Worm (Caenorhabditis elegans) whole organism, early embryonic: Measurements from ENCODE around the gene ets-8.

Experiments used
- B0310.2 ChIP-seq: sonication (generic microtip); optimal IDR thresholded peaks from 2 replicates; lab custom pipeline; 2016; ENCODE audit warnings: mild to moderate bottlenecking, missing genetic modification characterization, missing compliant biosample characterization
- F13C5.2 ChIP-seq: sonication (generic microtip); optimal IDR thresholded peaks from 2 replicates; lab custom pipeline; 2017; ENCODE audit warnings: mild to moderate bottlenecking, missing genetic modification characterization, inconsistent platforms, missing compliant biosample characterization
- aly-1 ChIP-seq: sonication (generic microtip); optimal IDR thresholded peaks from 2 replicates; lab custom pipeline; 2016; ENCODE audit warnings: missing genetic modification characterization, missing compliant biosample characterization
- ama-1 ChIP-seq: fragments of 150-350 bp; optimal IDR thresholded peaks from 2 replicates; lab custom pipeline; 2014
- ceh-13 ChIP-seq: fragments of 200-800 bp; sonication (Bioruptor generic); optimal IDR thresholded peaks from 2 replicates; lab custom pipeline; 2018; ENCODE audit warnings: mild to moderate bottlenecking, missing genetic modification characterization, missing compliant biosample characterization
- ceh-36 ChIP-seq: sonication (generic microtip); optimal IDR thresholded peaks from 2 replicates; lab custom pipeline; 2016; ENCODE audit warnings: missing genetic modification characterization, inconsistent platforms, missing compliant biosample characterization
- ets-7 ChIP-seq: sonication (generic microtip); optimal IDR thresholded peaks from 2 replicates; lab custom pipeline; 2016; ENCODE audit warnings: missing genotype, missing genetic modification characterization, missing compliant biosample characterization
- flt-1 ChIP-seq: fragments of 200-800 bp; sonication (Bioruptor generic); IDR thresholded peaks from 2 replicates; pipeline ENCODE4 v1.3.6; 2022; ENCODE audit warnings: missing genetic modification characterization, missing compliant biosample characterization
- hmbx-1 ChIP-seq: sonication (generic microtip); optimal IDR thresholded peaks from 2 replicates; lab custom pipeline; 2016; ENCODE audit warnings: mild to moderate bottlenecking, missing genetic modification characterization, missing compliant biosample characterization
- hmg-4 ChIP-seq: fragments of 200-800 bp; sonication (Bioruptor generic); optimal IDR thresholded peaks from 2 replicates; lab custom pipeline; 2018; ENCODE audit warnings: mild to moderate bottlenecking, missing genetic modification characterization, missing compliant biosample characterization
- hnd-1 ChIP-seq: sonication (generic microtip); optimal IDR thresholded peaks from 2 replicates; lab custom pipeline; 2016; ENCODE audit warnings: missing genetic modification characterization, missing compliant biosample characterization
- pes-1 ChIP-seq: fragments of 200-800 bp; sonication (Bioruptor generic); IDR thresholded peaks from 2 replicates; pipeline ENCODE4 v1.3.6; 2022; ENCODE audit warnings: missing genetic modification reagents, missing genetic modification characterization, missing compliant biosample characterization
- scrt-1 ChIP-seq: fragments of 200-800 bp; sonication (Bioruptor generic); IDR thresholded peaks from 2 replicates; pipeline ENCODE4 v1.3.6; 2022; ENCODE audit warnings: missing genetic modification characterization, missing compliant biosample characterization
- sea-1 ChIP-seq: fragments of 200-800 bp; sonication (Bioruptor generic); conservative IDR thresholded peaks from 2 replicates; pipeline ENCODE4 v1.3.6; 2022; ENCODE audit warnings: missing genetic modification characterization, missing compliant biosample characterization
- tbx-11 ChIP-seq: fragments of 200-800 bp; sonication (Bioruptor generic); IDR thresholded peaks from 2 replicates; pipeline ENCODE4 v1.3.6; 2022; ENCODE audit warnings: missing genetic modification characterization, missing compliant biosample characterization
- tbx-37 ChIP-seq: fragments of 200-800 bp; sonication (Bioruptor generic); conservative IDR thresholded peaks from 2 replicates; pipeline ENCODE4 v1.3.6; 2022; ENCODE audit warnings: missing genetic modification reagents, missing genetic modification characterization, missing compliant biosample characterization
- tra-4 ChIP-seq: sonication (generic microtip); optimal IDR thresholded peaks from 2 replicates; lab custom pipeline; 2017; ENCODE audit warnings: missing genetic modification characterization, missing compliant biosample characterization

ets-8 gene

ce11 chrIV:1155206-1155605 is 5.1 kb downstream of the ets-8 start:
- TF ChIP-seq ama-1 (lab: Kevin White, UChicago) (no peak), pes-1 (no peak), flt-1 (GFP tag; lab: Robert Waterston, UW) (no peak), ceh-36 (tag; lab: Kevin White, UChicago) (no peak), scrt-1 (GFP tag; lab: Robert Waterston, UW) (no peak), hnd-1 (tag; lab: Kevin White, UChicago) (no peak), ceh-13 (GFP tag; lab: Kevin White, UChicago) (no peak), tbx-11 (GFP tag; lab: Robert Waterston, UW) (no peak), F13C5.2 (tag; lab: Kevin White, UChicago) (no peak), hmbx-1 (tag; lab: Kevin White, UChicago) (no peak), ets-7 (no peak), tra-4 (tag; lab: Kevin White, UChicago) (no peak), B0310.2 (tag; lab: Kevin White, UChicago) (no peak), sea-1 (GFP tag; lab: Robert Waterston, UW) (no peak), aly-1 (tag; lab: Kevin White, UChicago) (no peak), tbx-37 (no peak), hmg-4 (GFP tag; lab: Kevin White, UChicago) (no peak)

- TF ChIP-seq tbx-11 (GFP tag; lab: Robert Waterston, UW) (no peak), tra-4 (tag; lab: Kevin White, UChicago) (no peak), hmg-4 (GFP tag; lab: Kevin White, UChicago) (no peak), scrt-1 (GFP tag; lab: Robert Waterston, UW) (no peak), ama-1 (lab: Kevin White, UChicago) (no peak), aly-1 (tag; lab: Kevin White, UChicago) (no peak), hmbx-1 (tag; lab: Kevin White, UChicago) (no peak), F13C5.2 (tag; lab: Kevin White, UChicago) (no peak), tbx-37 (no peak), ets-7 (no peak)
Measured at ce11 chrIV:1148425-1149151, 11.7 kb downstream of the ets-8 start.

DNA sequence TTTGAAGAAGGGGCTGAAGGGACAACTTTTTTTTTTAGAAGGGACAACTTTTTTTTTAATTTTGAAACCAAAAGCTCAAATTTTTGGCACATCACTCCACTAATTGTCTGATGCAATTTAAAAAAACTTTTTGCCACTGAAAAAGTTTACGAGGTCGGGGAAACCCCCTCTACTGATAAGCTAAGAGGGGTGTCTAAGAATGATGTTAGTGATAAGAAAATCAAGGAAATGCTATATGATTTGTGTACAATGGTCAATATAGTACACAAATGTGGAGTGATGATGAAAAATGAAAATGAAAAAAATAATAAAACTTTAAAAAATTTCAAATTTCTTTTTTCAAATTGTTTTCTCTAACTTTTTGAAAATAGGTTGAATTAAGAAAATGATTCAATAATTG is 12.7 kb downstream of the ets-8 start:
- TF ChIP-seq hmg-4 (GFP tag; lab: Kevin White, UChicago) (no peak), sea-1 (GFP tag; lab: Robert Waterston, UW) (no peak), flt-1 (GFP tag; lab: Robert Waterston, UW) (no peak), tra-4 (tag; lab: Kevin White, UChicago) (no peak), pes-1 (no peak), ama-1 (lab: Kevin White, UChicago) (no peak), ceh-36 (tag; lab: Kevin White, UChicago) (no peak), hnd-1 (tag; lab: Kevin White, UChicago) (no peak), B0310.2 (tag; lab: Kevin White, UChicago) (no peak), tbx-11 (GFP tag; lab: Robert Waterston, UW) (no peak), scrt-1 (GFP tag; lab: Robert Waterston, UW) (no peak), tbx-37 (no peak)

- no peak for TF ChIP-seq scrt-1 (GFP tag; lab: Robert Waterston, UW)
- no peak for TF ChIP-seq flt-1 (GFP tag; lab: Robert Waterston, UW)
- no peak for TF ChIP-seq ets-7
- TF ChIP-seq tra-4 (tag; lab: Kevin White, UChicago), result no peak
- no peak for TF ChIP-seq hmbx-1 (tag; lab: Kevin White, UChicago)
- TF ChIP-seq ama-1 (lab: Kevin White, UChicago), result no peak
- TF ChIP-seq ceh-36 (tag; lab: Kevin White, UChicago), result no peak
- no peak for TF ChIP-seq tbx-37
- no peak for TF ChIP-seq B0310.2 (tag; lab: Kevin White, UChicago)
- no peak for TF ChIP-seq tbx-11 (GFP tag; lab: Robert Waterston, UW)
- TF ChIP-seq hmg-4 (GFP tag; lab: Kevin White, UChicago), result no peak
- TF ChIP-seq ceh-13 (GFP tag; lab: Kevin White, UChicago), result no peak
- TF ChIP-seq pes-1, result no peak
- no peak for TF ChIP-seq aly-1 (tag; lab: Kevin White, UChicago)
- no peak for TF ChIP-seq F13C5.2 (tag; lab: Kevin White, UChicago)
Measured at ce11 chrIV:1136658-1137057, 23.6 kb downstream of the ets-8 start, which contains the start of gene C44B12.6. Gene C44B12.6 (minus strand): TSS chrIV:1136758.

- TF ChIP-seq ceh-36 (tag; lab: Kevin White, UChicago) (peak; percentile 20), sea-1 (GFP tag; lab: Robert Waterston, UW) (no peak)
Measured at ce11 chrIV:1127852-1128251, 32.4 kb downstream of the ets-8 start.

DNA sequence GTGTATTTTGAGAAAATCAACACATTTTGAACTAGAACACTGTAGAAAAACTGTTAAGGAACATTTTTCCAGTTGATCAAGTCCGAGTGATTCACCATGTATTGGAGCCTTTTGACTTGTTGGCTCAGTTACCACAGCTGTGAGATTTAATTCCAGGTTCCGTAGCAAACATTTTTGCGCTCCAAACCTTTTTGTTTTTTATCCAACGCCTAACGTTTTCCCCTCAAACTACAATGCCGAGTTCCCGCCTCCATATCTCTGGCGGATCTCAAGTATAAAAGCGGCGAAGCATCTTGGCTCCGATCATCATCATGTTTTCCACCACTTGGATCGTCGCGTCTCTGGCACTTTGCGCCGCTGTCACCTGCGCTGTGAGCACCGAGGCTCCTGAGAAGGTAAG is 33.8 kb downstream of the ets-8 start, which contains the start of gene perm-2:
perm-2 (plus strand) TSS at position 301 of the 400 bp plus-strand sequence.
- no peak for TF ChIP-seq pes-1
- no peak for TF ChIP-seq F13C5.2 (tag; lab: Kevin White, UChicago)
- no peak for TF ChIP-seq ets-7
- no peak for TF ChIP-seq aly-1 (tag; lab: Kevin White, UChicago)
- no peak for TF ChIP-seq hmbx-1 (tag; lab: Kevin White, UChicago)
- TF ChIP-seq ama-1 (lab: Kevin White, UChicago), result no peak
- TF ChIP-seq scrt-1 (GFP tag; lab: Robert Waterston, UW), result no peak

- TF ChIP-seq scrt-1 (GFP tag; lab: Robert Waterston, UW) (no peak), tbx-37 (no peak)
Measured at ce11 chrIV:1124741-1125140, 35.5 kb downstream of the ets-8 start, which contains the start of gene perm-4. Gene perm-4 (minus strand): TSS chrIV:1125107.
